Worm (Caenorhabditis elegans) whole organism, L4 larva: ENCODE data around the gene ugt-62.

Experiments used
- D1046.2 ChIP-seq: fragments of 200-800 bp; sonication (Bioruptor generic); IDR thresholded peaks from 2 replicates; pipeline ENCODE4 v1.3.6; 2022; ENCODE audit warnings: missing genetic modification characterization, missing compliant biosample characterization
- F10B5.3 ChIP-seq: sonication (generic microtip); optimal IDR thresholded peaks from 2 replicates; lab custom pipeline; 2016; ENCODE audit warnings: mild to moderate bottlenecking, missing genetic modification characterization, missing compliant biosample characterization
- R02D3.7 ChIP-seq: fragments of 150-350 bp; sonication (generic microtip); optimal IDR thresholded peaks from 3 replicates; lab custom pipeline; 2014; ENCODE audit warnings: missing biosample characterization, missing genetic modification characterization
- T20F7.1 ChIP-seq: fragments of 200-800 bp; sonication (Bioruptor generic); optimal IDR thresholded peaks from 2 replicates; lab custom pipeline; 2018; ENCODE audit warnings: mild to moderate bottlenecking, missing genetic modification characterization, missing compliant biosample characterization
- T26A8.4 ChIP-seq: fragments of 200-800 bp; sonication (Bioruptor generic); IDR thresholded peaks from 2 replicates; pipeline ENCODE4 v1.3.6; 2022; ENCODE audit warnings: missing genetic modification characterization, missing compliant biosample characterization
- Y105C5A.15 ChIP-seq: fragments of 200-800 bp; sonication (Bioruptor generic); IDR thresholded peaks from 2 replicates; pipeline ENCODE4 v1.3.6; 2022; ENCODE audit warnings: missing genetic modification characterization, missing compliant biosample characterization
- Y48G9A.11 ChIP-seq: fragments of 200-800 bp; sonication (Bioruptor generic); IDR thresholded peaks from 2 replicates; pipeline ENCODE4 v1.3.6; 2022; ENCODE audit warnings: missing genetic modification reagents, missing genetic modification characterization, missing compliant biosample characterization
- Y75B8A.6 ChIP-seq: fragments of 200-800 bp; sonication (Bioruptor generic); IDR thresholded peaks from 2 replicates; pipeline ENCODE4 v1.3.6; 2022; ENCODE audit warnings: missing genetic modification reagents, missing genetic modification characterization, missing compliant biosample characterization
- ZK337.2 ChIP-seq: fragments of 200-800 bp; sonication (Bioruptor generic); IDR thresholded peaks from 2 replicates; pipeline ENCODE4 v1.3.6; 2022; ENCODE audit warnings: missing genetic modification reagents, missing genetic modification characterization, missing compliant biosample characterization
- aha-1 ChIP-seq: fragments of 150-350 bp; peaks from one replicate; lab custom pipeline; 2014; ENCODE audit warnings: missing biosample characterization, missing genetic modification characterization
- aly-2 ChIP-seq: sonication (generic microtip); optimal IDR thresholded peaks from 2 replicates; lab custom pipeline; 2018; ENCODE audit warnings: missing biosample characterization, missing genetic modification characterization
- ceh-20 ChIP-seq: fragments of 200-800 bp; sonication (Bioruptor generic); IDR thresholded peaks from 2 replicates; pipeline ENCODE4 v1.3.6; 2022; ENCODE audit warnings: missing genetic modification reagents, missing genetic modification characterization, missing compliant biosample characterization
- cey-2 ChIP-seq: sonication (generic microtip); optimal IDR thresholded peaks from 3 replicates; lab custom pipeline; 2017; ENCODE audit warnings: missing genetic modification characterization, mild to moderate bottlenecking, missing compliant biosample characterization, antibody characterized with exemption, borderline replicate concordance; ENCODE audit not compliant: insufficient read depth
- daf-16 ChIP-seq, 3 experiments: sonication (generic microtip); optimal IDR thresholded peaks; 2 replicates each; lab custom pipeline; 2016 to 2017; ENCODE audit warnings: missing genetic modification characterization in 3 of 3, missing genetic modification reagents in 3 of 3, mild to moderate bottlenecking in 2 of 3, missing compliant biosample characterization in 2 of 3, missing biosample characterization in 1 of 3, moderate library complexity in 1 of 3
- dmd-9 ChIP-seq: fragments of 200-800 bp; sonication (Bioruptor generic); IDR thresholded peaks from 2 replicates; pipeline ENCODE4 v1.3.6; 2022; ENCODE audit warnings: missing genetic modification reagents, missing genetic modification characterization, missing compliant biosample characterization
- dpl-1 ChIP-seq: fragments of 150-350 bp; optimal IDR thresholded peaks from 2 replicates; lab custom pipeline; 2014; ENCODE audit warnings: missing biosample characterization, missing genetic modification reagents, missing genetic modification characterization
- duxl-1 ChIP-seq: sonication (generic microtip); optimal IDR thresholded peaks from 2 replicates; lab custom pipeline; 2016; ENCODE audit warnings: mild to moderate bottlenecking, missing genetic modification characterization, moderate library complexity, missing compliant biosample characterization; ENCODE audit not compliant: poor library complexity
- fkh-10 ChIP-seq: fragments of 150-350 bp; optimal IDR thresholded peaks from 2 replicates; lab custom pipeline; 2014; ENCODE audit warnings: missing biosample characterization, missing genetic modification reagents, missing genetic modification characterization
- hif-1 ChIP-seq, 2 experiments: sonication (generic microtip); optimal IDR thresholded peaks; 2 replicates each; lab custom pipeline; 2016 to 2017; ENCODE audit warnings: missing compliant biosample characterization in 2 of 2, missing genetic modification characterization in 2 of 2, missing genetic modification reagents in 2 of 2, missing genotype in 2 of 2, mild to moderate bottlenecking in 1 of 2
- hlh-11 ChIP-seq: fragments of 200-800 bp; sonication (Bioruptor generic); optimal IDR thresholded peaks from 2 replicates; lab custom pipeline; 2018; ENCODE audit warnings: mild to moderate bottlenecking, missing genetic modification characterization, missing compliant biosample characterization
- hlh-30 ChIP-seq: sonication (generic microtip); optimal IDR thresholded peaks from 2 replicates; lab custom pipeline; 2017; ENCODE audit warnings: antibody characterized with exemption, mild to moderate bottlenecking, missing genetic modification characterization, missing compliant biosample characterization; ENCODE audit not compliant: insufficient read depth
- lim-7 ChIP-seq: fragments of 200-800 bp; sonication (Bioruptor generic); IDR thresholded peaks from 2 replicates; pipeline ENCODE4 v1.3.6; 2022; ENCODE audit warnings: missing genetic modification characterization, missing compliant biosample characterization
- lin-15B ChIP-seq: fragments of 150-350 bp; sonication (generic microtip); optimal IDR thresholded peaks from 3 replicates; lab custom pipeline; 2014; ENCODE audit warnings: missing biosample characterization, missing genetic modification characterization
- lin-38 ChIP-seq: fragments of 200-800 bp; sonication (Bioruptor generic); IDR thresholded peaks from 2 replicates; pipeline ENCODE4 v1.3.6; 2022; ENCODE audit warnings: missing genetic modification reagents, missing genetic modification characterization, missing compliant biosample characterization
- lsy-2 ChIP-seq, 2 experiments: fragments of 150-350 bp in 1 of 2; sonication (generic microtip) in 1 of 2; optimal IDR thresholded peaks; 2 replicates each; lab custom pipeline; 2014 to 2017; ENCODE audit warnings: missing biosample characterization in 2 of 2, missing genetic modification characterization in 2 of 2
- madf-5 ChIP-seq, 2 experiments: fragments of 200-800 bp; sonication (Bioruptor generic); IDR thresholded peaks; 2 replicates each; pipeline ENCODE4 v1.3.6; 2022; ENCODE audit warnings: missing compliant biosample characterization in 2 of 2, missing genetic modification characterization in 2 of 2
- mdl-1 ChIP-seq, 2 experiments: fragments of 150-350 bp in 1 of 2; sonication (generic microtip) in 1 of 2; optimal IDR thresholded peaks; 2 replicates each; lab custom pipeline; 2014 to 2017; ENCODE audit warnings: missing biosample characterization in 2 of 2, missing genetic modification characterization in 2 of 2
- mes-2 ChIP-seq: sonication (generic microtip); optimal IDR thresholded peaks from 2 replicates; lab custom pipeline; 2016; ENCODE audit warnings: missing genotype, mild to moderate bottlenecking, missing genetic modification characterization, missing compliant biosample characterization; ENCODE audit not compliant: poor library complexity, severe bottlenecking
- nhr-11 ChIP-seq: fragments of 150-350 bp; optimal IDR thresholded peaks from 2 replicates; lab custom pipeline; 2014; ENCODE audit warnings: missing biosample characterization, missing genetic modification characterization
- nhr-237 ChIP-seq: sonication (generic microtip); optimal IDR thresholded peaks from 2 replicates; lab custom pipeline; 2017; ENCODE audit warnings: missing biosample characterization, missing genetic modification characterization
- nhr-25 ChIP-seq: sonication (generic microtip); optimal IDR thresholded peaks from 2 replicates; lab custom pipeline; 2017; ENCODE audit warnings: missing genetic modification characterization, mild to moderate bottlenecking, missing compliant biosample characterization, antibody characterized with exemption, moderate library complexity, borderline replicate concordance; ENCODE audit not compliant: insufficient read depth
- nhr-28 ChIP-seq: fragments of 150-350 bp; optimal IDR thresholded peaks from 2 replicates; lab custom pipeline; 2014; ENCODE audit warnings: missing biosample characterization, missing genetic modification characterization
- nhr-41 ChIP-seq: fragments of 200-800 bp; sonication (Bioruptor generic); IDR thresholded peaks from 2 replicates; pipeline ENCODE4 v1.3.6; 2022; ENCODE audit warnings: missing genetic modification reagents, missing genetic modification characterization, missing compliant biosample characterization
- nhr-42 ChIP-seq: fragments of 200-800 bp; sonication (Bioruptor generic); IDR thresholded peaks from 2 replicates; pipeline ENCODE4 v1.3.6; 2022; ENCODE audit warnings: missing genetic modification characterization, missing compliant biosample characterization
- pha-4 ChIP-seq, 2 experiments: fragments of 150-350 bp in 1 of 2; fragments of 200-800 bp in 1 of 2; sonication (Bioruptor generic) in 1 of 2; IDR thresholded peaks in 1 of 2; optimal IDR thresholded peaks in 1 of 2; 2 replicates each; pipeline versions ENCODE4 v1.3.6 to Lab custom; 2014 to 2022; ENCODE audit warnings: missing genetic modification characterization in 2 of 2, missing genetic modification reagents in 2 of 2, missing biosample characterization in 1 of 2, missing compliant biosample characterization in 1 of 2
- pqm-1 ChIP-seq: sonication (generic microtip); optimal IDR thresholded peaks from 2 replicates; lab custom pipeline; 2017; ENCODE audit warnings: missing biosample characterization, missing genetic modification characterization
- rbr-2 ChIP-seq: sonication (generic microtip); optimal IDR thresholded peaks from 2 replicates; lab custom pipeline; 2016; ENCODE audit warnings: missing genotype, missing genetic modification characterization, missing compliant biosample characterization
- set-16 ChIP-seq: fragments of 200-800 bp; sonication (Bioruptor generic); IDR thresholded peaks from 2 replicates; pipeline ENCODE4 v1.3.6; 2022; ENCODE audit warnings: missing genetic modification reagents, missing genetic modification characterization, missing compliant biosample characterization
- spr-1 ChIP-seq: sonication (generic microtip); optimal IDR thresholded peaks from 2 replicates; lab custom pipeline; 2016; ENCODE audit warnings: mild to moderate bottlenecking, missing genetic modification characterization, missing compliant biosample characterization
- spr-3 ChIP-seq: fragments of 200-800 bp; sonication (Bioruptor generic); optimal IDR thresholded peaks from 2 replicates; lab custom pipeline; 2018; ENCODE audit warnings: mild to moderate bottlenecking, missing genetic modification characterization, missing compliant biosample characterization
- tag-97 ChIP-seq: fragments of 200-800 bp; sonication (Bioruptor generic); IDR thresholded peaks from 2 replicates; pipeline ENCODE4 v1.3.6; 2022; ENCODE audit warnings: missing genetic modification characterization, missing compliant biosample characterization
- unc-130 ChIP-seq: sonication (generic microtip); optimal IDR thresholded peaks from 2 replicates; lab custom pipeline; 2016; ENCODE audit warnings: missing genetic modification reagents, missing genetic modification characterization, missing compliant biosample characterization
- unc-62 ChIP-seq, 3 experiments: fragments of 150-350 bp in 1 of 3; sonication (generic microtip); optimal IDR thresholded peaks in 2 of 3; peaks in 1 of 3; 1 replicate in 1 of 3; 2 replicates in 2 of 3; lab custom pipeline; 2014 to 2017; ENCODE audit warnings: missing biosample characterization in 3 of 3, missing genetic modification characterization in 3 of 3, missing genetic modification reagents in 3 of 3, missing genotype in 1 of 3
- ztf-11 ChIP-seq: fragments of 150-350 bp; optimal IDR thresholded peaks from 2 replicates; lab custom pipeline; 2014; ENCODE audit warnings: missing biosample characterization, missing genetic modification characterization
- ztf-7 ChIP-seq: fragments of 150-350 bp; optimal IDR thresholded peaks from 2 replicates; lab custom pipeline; 2014; ENCODE audit warnings: missing biosample characterization, missing genetic modification characterization

Gene ugt-62

DNA sequence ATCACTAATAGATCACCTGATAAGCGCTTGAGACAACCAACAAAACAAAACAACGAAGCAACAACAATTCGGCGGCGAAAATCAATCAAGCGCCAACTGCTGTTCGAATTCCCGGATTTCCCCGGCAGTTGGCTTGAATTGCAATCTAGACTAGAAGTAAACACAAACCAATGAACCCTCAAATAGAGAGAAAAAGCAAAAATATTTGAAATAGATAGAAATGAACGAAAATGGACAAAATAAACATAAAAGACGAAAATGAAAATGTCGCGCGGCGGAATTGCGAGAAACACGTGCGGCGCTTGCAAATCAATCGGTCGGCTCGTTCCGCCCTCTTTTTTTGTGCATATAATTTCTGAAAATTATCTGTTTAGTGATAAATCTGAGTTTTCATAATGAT, 28.0 kb upstream of the ugt-62 start, which contains the start of gene idhg-1 (continued):
- TF ChIP-seq ceh-20 (GFP tag; lab: Robert Waterston, UW) (peak; percentile 36; the same call in 1 of the 2 replicates), dpl-1 (GFP tag; lab: Kevin White, UChicago) (peak; percentile 60), nhr-42 (no peak), fkh-10 (peak; percentile 13), pqm-1 (tag; lab: Kevin White, UChicago) (peak; percentile 29), ztf-11 (no peak), spr-3 (GFP tag; lab: Kevin White, UChicago) (no peak), lsy-2 (tag; optimal IDR thresholded peaks at IDR 0.05; lab: Kevin White, UChicago) (peak in 1 of 2 experiments; percentile 72), nhr-28 (tag; lab: Kevin White, UChicago) (peak; percentile 24), F10B5.3 (tag; lab: Kevin White, UChicago) (no peak), T20F7.1 (GFP tag; lab: Kevin White, UChicago) (no peak), ZK337.2 (no peak), T26A8.4 (peak; percentile 76; the same call in 1 of the 2 replicates), pha-4 (GFP tag; IDR thresholded peaks at IDR 0.05; lab: Robert Waterston, UW) (no peak; the same call in 1 of the 2 replicates), pha-4 (tag; optimal IDR thresholded peaks at IDR 0.05; lab: Kevin White, UChicago) (no peak), hif-1 (tag; optimal IDR thresholded peaks at IDR 0.05; lab: Kevin White, UChicago) (peak in 1 of 2 experiments; percentile 63), hlh-30 (peak; percentile 58), rbr-2 (tag; lab: Kevin White, UChicago) (peak; percentile 63), aha-1 (peak; percentile 62), Y75B8A.6 (GFP tag; lab: Robert Waterston, UW) (peak; percentile 63; the same call in 1 of the 2 replicates), Y105C5A.15 (GFP tag; lab: Robert Waterston, UW) (no peak), duxl-1 (tag; lab: Kevin White, UChicago) (peak; percentile 70), aly-2 (tag; lab: Kevin White, UChicago) (no peak), R02D3.7 (tag; lab: Kevin White, UChicago) (no peak), mes-2 (tag; lab: Kevin White, UChicago) (peak; percentile 95), ztf-7 (tag; lab: Kevin White, UChicago) (peak; percentile 8), lin-38 (peak; percentile 74), unc-130 (peak; percentile 88), nhr-237 (tag; lab: Kevin White, UChicago) (no peak), lim-7 (0 out of 2 replicates have a peak, but pooled peaks have one; percentile 51), daf-16 (GFP tag; optimal IDR thresholded peaks at IDR 0.05; lab: Kevin White, UChicago) (peak; percentile 10 to 94), daf-16 (tag; optimal IDR thresholded peaks at IDR 0.05; lab: Kevin White, UChicago) (peak; percentile 66)

ce11 chrIII:4568030-4568429, 27.6 kb upstream of the ugt-62 start, which contains the start of gene mlcd-1:
Gene mlcd-1, minus strand, starts transcription at chrIII:4568130.
- TF ChIP-seq cey-2 (tag; lab: Kevin White, UChicago) (no peak), nhr-25 (tag; lab: Kevin White, UChicago) (no peak), spr-1 (tag; lab: Kevin White, UChicago) (no peak), Y48G9A.11 (GFP tag; lab: Robert Waterston, UW) (no peak), dmd-9 (no peak)
- TF ChIP-seq, all 104 proteins: peak for 0

DNA sequence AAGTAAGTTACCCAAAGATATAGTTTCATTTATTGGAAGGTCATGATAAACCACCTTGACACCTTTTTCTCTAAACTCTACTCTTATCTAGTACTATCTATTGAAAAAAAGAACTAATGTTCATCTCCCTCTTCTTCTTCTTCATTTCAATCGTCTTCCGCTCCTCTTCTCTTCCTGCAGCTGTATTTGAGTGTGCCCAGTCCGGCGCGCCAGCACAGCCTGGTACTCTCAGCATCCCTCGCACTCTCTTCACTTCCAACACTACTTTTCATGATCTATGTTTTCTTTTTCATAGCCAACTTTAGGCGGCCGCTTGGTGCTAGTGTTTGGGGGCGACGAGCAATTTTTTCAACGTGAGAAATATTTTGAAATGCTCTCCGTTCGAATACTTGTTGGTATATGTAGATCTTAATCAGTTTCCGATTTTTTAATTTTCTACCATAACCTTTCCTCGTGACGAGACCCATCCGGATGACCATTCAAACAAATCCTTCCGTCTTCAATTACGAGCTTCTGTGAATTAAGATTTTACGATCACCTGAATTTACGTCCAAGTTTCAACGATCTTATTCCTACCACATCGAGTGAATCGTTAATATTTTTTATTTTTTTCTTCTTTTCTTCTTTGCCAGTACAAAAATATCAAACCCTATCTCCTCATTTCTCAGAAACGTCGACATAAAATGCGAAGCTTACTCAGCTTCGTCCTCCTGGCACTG, 21.8 kb upstream of the ugt-62 start, which contains the start of gene pan-1:
TSS of gene pan-1 (plus strand) at position 669 of the 719 bp plus-strand sequence.
- TF ChIP-seq hlh-11 (tag; lab: Kevin White, UChicago), result peak; percentile 89
- no peak for TF ChIP-seq aly-2 (tag; lab: Kevin White, UChicago)
- TF ChIP-seq cey-2 (tag; lab: Kevin White, UChicago), result no peak
- no peak for TF ChIP-seq dmd-9
- no peak for TF ChIP-seq tag-97 (GFP tag; lab: Robert Waterston, UW)
- no peak for TF ChIP-seq nhr-42
- no peak for TF ChIP-seq D1046.2 (GFP tag; lab: Robert Waterston, UW)
- no peak for TF ChIP-seq lin-15B (tag; lab: Kevin White, UChicago)
- peak in 1 of 2 experiments; percentile 44 for TF ChIP-seq unc-62 (GFP tag; optimal IDR thresholded peaks at IDR 0.05 in 1 of 2; lab: Kevin White, UChicago)
- no peak for TF ChIP-seq unc-62 (tag; optimal IDR thresholded peaks at IDR 0.05; lab: Kevin White, UChicago)
- no peak for TF ChIP-seq nhr-41 (GFP tag; lab: Robert Waterston, UW)
- 0 out of 4 replicates have a peak, but pooled peaks of 1 of the 2 experiments have one; percentile 29 for TF ChIP-seq madf-5 (GFP tag; IDR thresholded peaks at IDR 0.05; lab: Robert Waterston, UW)
- peak; percentile 15 for TF ChIP-seq nhr-11 (tag; lab: Kevin White, UChicago)
- TF ChIP-seq mdl-1 (tag; optimal IDR thresholded peaks at IDR 0.05; lab: Kevin White, UChicago), result peak in 1 of 2 experiments; percentile 35
- peak; percentile 32; the same call in 1 of the 2 replicates for TF ChIP-seq set-16 (GFP tag; lab: Robert Waterston, UW)
